Worm (Caenorhabditis elegans) whole organism, young adult: ENCODE results near the gene taf-9.

Source experiments
- athp-1 ChIP-seq: sonication (generic microtip); optimal IDR thresholded peaks from 2 replicates; lab custom pipeline; 2017; ENCODE audit warnings: mild to moderate bottlenecking, missing genetic modification characterization, missing compliant biosample characterization
- ceh-100 ChIP-seq: fragments of 200-800 bp; sonication (Bioruptor generic); IDR thresholded peaks from 2 replicates; pipeline ENCODE4 v1.3.6; 2022; ENCODE audit warnings: missing genetic modification reagents, missing genetic modification characterization, missing compliant biosample characterization
- ets-4 ChIP-seq: fragments of 200-800 bp; sonication (Bioruptor generic); optimal IDR thresholded peaks from 2 replicates; lab custom pipeline; 2018; ENCODE audit warnings: mild to moderate bottlenecking, missing genetic modification characterization, missing compliant biosample characterization
- lin-54 ChIP-seq: fragments of 200-800 bp; sonication (Bioruptor generic); optimal IDR thresholded peaks from 2 replicates; lab custom pipeline; 2018; ENCODE audit warnings: mild to moderate bottlenecking, missing genetic modification characterization, missing compliant biosample characterization
- madf-3 ChIP-seq: fragments of 200-800 bp; sonication (Bioruptor generic); IDR thresholded peaks from 2 replicates; pipeline ENCODE4 v1.3.6; 2022; ENCODE audit warnings: missing genetic modification reagents, missing genetic modification characterization, missing compliant biosample characterization

ce11 chrIII:13626692-13627091, 2.6 kb downstream of the taf-9 start, which contains the start of gene T12D8.5:
- no peak for TF ChIP-seq athp-1 (tag; lab: Kevin White, UChicago)
- TF ChIP-seq lin-54 (GFP tag; lab: Kevin White, UChicago): no peak
- TF ChIP-seq ets-4 (GFP tag; lab: Kevin White, UChicago): no peak
- no peak for TF ChIP-seq ceh-100 (GFP tag; lab: Robert Waterston, UW)
- no peak for TF ChIP-seq madf-3 (GFP tag; lab: Robert Waterston, UW)
